Worm (Caenorhabditis elegans): ENCODE measurements around the gene sra-9.

sra-9 gene

DNA sequence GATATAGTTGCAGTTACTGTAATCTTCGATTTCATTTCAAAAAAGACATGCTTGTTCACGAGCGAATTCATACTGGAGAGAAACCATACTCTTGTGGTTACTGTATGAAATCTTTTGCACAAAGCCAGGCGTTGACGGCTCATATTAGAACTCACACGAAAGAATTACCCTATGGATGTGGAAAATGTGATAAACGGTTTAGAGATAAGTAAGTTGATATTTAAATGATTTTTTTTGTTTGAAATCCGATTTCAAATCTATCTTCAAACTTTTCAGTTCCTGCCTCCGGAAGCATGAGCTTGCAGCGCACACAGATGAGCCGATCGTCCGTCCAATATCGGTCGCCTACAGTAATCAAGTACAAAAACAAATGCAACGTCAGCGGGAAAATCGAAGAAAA, 26.8 kb downstream of the sra-9 start:
- TF ChIP-seq aly-2 (tag; optimal IDR thresholded peaks at IDR 0.05) (no peak), ama-1 (optimal IDR thresholded peaks at IDR 0.05) (no peak), crh-2 (tag; optimal IDR thresholded peaks at IDR 0.05) (no peak), snpc-4 (tag; optimal IDR thresholded peaks at IDR 0.05) (no peak), lin-13 (GFP tag; optimal IDR thresholded peaks at IDR 0.05) (no peak), ztf-4 (tag; optimal IDR thresholded peaks at IDR 0.05) (no peak), sem-4 (tag; optimal IDR thresholded peaks at IDR 0.05) (no peak), gmeb-1 (tag; optimal IDR thresholded peaks at IDR 0.05) (no peak), sma-3 (GFP tag; optimal IDR thresholded peaks at IDR 0.05) (no peak), ZK546.5 (tag; optimal IDR thresholded peaks at IDR 0.05) (no peak), C34F6.9 (tag; optimal IDR thresholded peaks at IDR 0.05) (no peak), nhr-23 (tag; optimal IDR thresholded peaks at IDR 0.05) (no peak), nhr-10 (tag; optimal IDR thresholded peaks at IDR 0.05) (no peak), nhr-21 (tag; optimal IDR thresholded peaks at IDR 0.05) (no peak)

- TF ChIP-seq Y55F3AM.14 (GFP tag; optimal IDR thresholded peaks at IDR 0.05) (no peak), mbf-1 (tag; optimal IDR thresholded peaks at IDR 0.05) (no peak), lin-13 (GFP tag; optimal IDR thresholded peaks at IDR 0.05) (no peak), sma-3 (GFP tag; optimal IDR thresholded peaks at IDR 0.05) (no peak), blmp-1 (tag; optimal IDR thresholded peaks at IDR 0.05; ENCODE audit: insufficient read depth) (no peak), mab-5 (tag; optimal IDR thresholded peaks at IDR 0.05) (no peak), nhr-25 (tag; optimal IDR thresholded peaks at IDR 0.05) (no peak), sma-9 (GFP tag; optimal IDR thresholded peaks at IDR 0.05) (no peak), sma-9 (tag; optimal IDR thresholded peaks at IDR 0.05) (no peak), unc-39 (tag; optimal IDR thresholded peaks at IDR 0.05) (no peak), unc-55 (GFP tag; optimal IDR thresholded peaks at IDR 0.05) (no peak), aly-2 (tag; optimal IDR thresholded peaks at IDR 0.05) (no peak), nhr-23 (tag; optimal IDR thresholded peaks at IDR 0.05) (no peak)
Measured at ce11 chrII:9559929-9560328, 27.8 kb downstream of the sra-9 start, which contains the start of gene F35H8.4. F35H8.4 (minus strand) TSS chrII:9560029.

- TF ChIP-seq nhr-25 (tag; optimal IDR thresholded peaks at IDR 0.05): peak; percentile 76
- TF ChIP-seq nhr-129 (tag; optimal IDR thresholded peaks at IDR 0.05): peak; percentile 9
- peak; percentile 55 for TF ChIP-seq blmp-1 (tag; optimal IDR thresholded peaks at IDR 0.05; ENCODE audit: insufficient read depth)
- TF ChIP-seq mab-5 (tag; optimal IDR thresholded peaks at IDR 0.05): no peak
- no peak for TF ChIP-seq C34F6.9 (tag; optimal IDR thresholded peaks at IDR 0.05)
- TF ChIP-seq nhr-77 (tag; optimal IDR thresholded peaks at IDR 0.05): no peak
- peak; percentile 43 for TF ChIP-seq sma-9 (GFP tag; optimal IDR thresholded peaks at IDR 0.05)
- TF ChIP-seq sma-9 (tag; optimal IDR thresholded peaks at IDR 0.05): no peak
- no peak for TF ChIP-seq nhr-23 (tag; optimal IDR thresholded peaks at IDR 0.05)
- peak; percentile 44 for TF ChIP-seq nhr-6 (tag; optimal IDR thresholded peaks at IDR 0.05)
- TF ChIP-seq unc-39 (tag; optimal IDR thresholded peaks at IDR 0.05): no peak
- TF ChIP-seq ceh-16 (tag; optimal IDR thresholded peaks at IDR 0.05): peak; percentile 18
- no peak for TF ChIP-seq egl-27 (tag; optimal IDR thresholded peaks at IDR 0.05)
Measured at ce11 chrII:9560895-9561294, 28.8 kb downstream of the sra-9 start.

ce11 chrII:9566045-9566444, 33.9 kb downstream of the sra-9 start:
- TF ChIP-seq nhr-11 (tag; optimal IDR thresholded peaks at IDR 0.05): peak; percentile 26
- peak; percentile 25 for TF ChIP-seq lin-11 (tag; optimal IDR thresholded peaks at IDR 0.05)
- no peak for TF ChIP-seq mab-5 (tag; optimal IDR thresholded peaks at IDR 0.05)
- TF ChIP-seq alr-1 (tag; optimal IDR thresholded peaks at IDR 0.05): no peak
- TF ChIP-seq crh-2 (tag; optimal IDR thresholded peaks at IDR 0.05): peak; percentile 40
- no peak for TF ChIP-seq nhr-77 (tag; optimal IDR thresholded peaks at IDR 0.05)
- no peak for TF ChIP-seq nhr-6 (tag; optimal IDR thresholded peaks at IDR 0.05)
- TF ChIP-seq sma-3 (GFP tag; optimal IDR thresholded peaks at IDR 0.05): peak; percentile 46
- TF ChIP-seq mdl-1 (tag; optimal IDR thresholded peaks at IDR 0.05): no peak
- peak; percentile 17 for TF ChIP-seq lin-13 (GFP tag; optimal IDR thresholded peaks at IDR 0.05)
- TF ChIP-seq dmd-4 (tag; optimal IDR thresholded peaks at IDR 0.05): no peak
- TF ChIP-seq elt-1 (tag; optimal IDR thresholded peaks at IDR 0.05): no peak
- TF ChIP-seq gmeb-1 (tag; optimal IDR thresholded peaks at IDR 0.05): peak; percentile 32
- peak; percentile 68 for TF ChIP-seq nhr-129 (tag; optimal IDR thresholded peaks at IDR 0.05)
- no peak for TF ChIP-seq elt-3 (tag; optimal IDR thresholded peaks at IDR 0.05)
- TF ChIP-seq unc-62 (GFP tag; optimal IDR thresholded peaks at IDR 0.05): no peak
- peak; percentile 37 for TF ChIP-seq unc-55 (GFP tag; optimal IDR thresholded peaks at IDR 0.05)
- peak; percentile 22 for TF ChIP-seq F13H6.1 (tag; optimal IDR thresholded peaks at IDR 0.05)
- peak; percentile 10 for TF ChIP-seq zag-1 (tag; optimal IDR thresholded peaks at IDR 0.05)
- peak; percentile 18 for TF ChIP-seq nhr-21 (tag; optimal IDR thresholded peaks at IDR 0.05)
- TF ChIP-seq skn-1 (tag; optimal IDR thresholded peaks at IDR 0.05): no peak
- peak; percentile 58 for TF ChIP-seq sma-9 (GFP tag; optimal IDR thresholded peaks at IDR 0.05)
- no peak for TF ChIP-seq sma-9 (tag; optimal IDR thresholded peaks at IDR 0.05)
- TF ChIP-seq fos-1 (tag; optimal IDR thresholded peaks at IDR 0.05): peak; percentile 22
- TF ChIP-seq peb-1 (tag; optimal IDR thresholded peaks at IDR 0.05): no peak
- no peak for TF ChIP-seq ztf-4 (tag; optimal IDR thresholded peaks at IDR 0.05)
- no peak for TF ChIP-seq snpc-4 (tag; optimal IDR thresholded peaks at IDR 0.05)
- no peak for TF ChIP-seq ztf-1 (GFP tag; conservative IDR thresholded peaks at IDR 0.05)
- no peak for TF ChIP-seq lin-39 (tag; optimal IDR thresholded peaks at IDR 0.05)
- TF ChIP-seq egl-27 (tag; optimal IDR thresholded peaks at IDR 0.05): peak; percentile 51
- TF ChIP-seq nhr-25 (tag; optimal IDR thresholded peaks at IDR 0.05): peak; percentile 58
- no peak for TF ChIP-seq ama-1 (optimal IDR thresholded peaks at IDR 0.05)
- TF ChIP-seq nhr-23 (tag; optimal IDR thresholded peaks at IDR 0.05): no peak
- peak; percentile 40 to 44 for TF ChIP-seq lsy-2 (tag; optimal IDR thresholded peaks at IDR 0.05)
- no peak for TF ChIP-seq aly-2 (tag; optimal IDR thresholded peaks at IDR 0.05)

All from whole organism, L2 larva.